Worm (Caenorhabditis elegans): ENCODE results near the gene T08G3.13.

DNA sequence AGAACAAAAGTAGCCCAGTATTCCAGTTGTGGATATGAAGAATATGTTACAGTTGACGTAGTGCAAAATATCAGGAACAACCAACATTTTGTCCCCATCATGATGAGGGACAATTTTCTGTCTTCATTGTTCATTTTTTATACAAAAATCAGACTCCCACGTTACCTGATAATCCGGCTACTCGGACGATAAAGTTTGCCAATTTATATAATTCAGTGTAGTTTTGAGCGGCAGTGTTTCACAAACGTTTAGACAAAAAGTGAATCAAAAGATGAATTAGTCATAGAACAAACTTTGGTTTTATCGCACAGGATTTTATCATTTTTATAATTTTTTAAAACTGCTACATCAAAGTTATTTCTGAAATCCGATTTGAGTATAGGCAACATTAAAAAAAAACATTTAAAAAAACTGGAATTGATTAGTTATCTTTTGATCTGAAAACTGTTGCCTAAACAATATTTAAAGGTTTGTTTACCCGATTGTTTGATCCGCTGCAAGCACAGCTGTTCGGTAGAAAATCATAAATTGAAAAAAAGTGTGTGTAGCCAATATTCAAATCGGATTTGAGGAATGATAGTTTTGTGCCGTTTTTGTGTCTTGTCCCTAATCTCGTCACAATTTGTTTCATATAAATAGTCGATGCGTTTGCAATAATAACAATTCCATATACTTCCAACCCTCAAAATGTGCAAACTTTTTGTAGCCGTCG lies 33.2 kb downstream of the T08G3.13 start, which contains the start of the genes F57E7.4 and spig-6:
- TF ChIP-seq snpc-4 (tag; optimal IDR thresholded peaks at IDR 0.05) (no peak), elt-1 (tag; optimal IDR thresholded peaks at IDR 0.05; ENCODE audit: borderline replicate concordance, insufficient read depth) (no peak), hlh-1 (tag; optimal IDR thresholded peaks at IDR 0.05) (no peak), ztf-11 (tag; optimal IDR thresholded peaks at IDR 0.05) (no peak), nhr-12 (tag; optimal IDR thresholded peaks at IDR 0.05) (no peak), ceh-83 (GFP tag; optimal IDR thresholded peaks at IDR 0.05) (no peak), unc-62 (GFP tag; optimal IDR thresholded peaks at IDR 0.05) (no peak), pha-4 (tag; optimal IDR thresholded peaks at IDR 0.05) (no peak), lin-13 (tag; optimal IDR thresholded peaks at IDR 0.05) (no peak), elt-3 (tag; optimal IDR thresholded peaks at IDR 0.05) (no peak), blmp-1 (tag; optimal IDR thresholded peaks at IDR 0.05) (no peak), tbx-8 (GFP tag; optimal IDR thresholded peaks at IDR 0.05) (no peak), nhr-76 (tag; optimal IDR thresholded peaks at IDR 0.05) (no peak), drap-1 (GFP tag; optimal IDR thresholded peaks at IDR 0.05) (no peak)

All from whole organism, mixed stage, embryonic.